Worm (Caenorhabditis elegans) whole organism, mixed stage, embryonic: ENCODE results near the gene lhpp-1.

Source experiments
- M03D4.4 ChIP-seq: sonication (generic microtip); optimal IDR thresholded peaks from 2 replicates; lab custom pipeline; 2017; ENCODE audit warnings: mild to moderate bottlenecking, missing genetic modification characterization, missing compliant biosample characterization
- ceh-39 ChIP-seq: fragments of 150-350 bp; optimal IDR thresholded peaks from 2 replicates; lab custom pipeline; 2014; ENCODE audit warnings: missing biosample characterization, missing genetic modification characterization
- ceh-83 ChIP-seq: fragments of 200-800 bp; sonication (Bioruptor generic); optimal IDR thresholded peaks from 2 replicates; lab custom pipeline; 2018; ENCODE audit warnings: mild to moderate bottlenecking, missing genetic modification characterization, missing compliant biosample characterization
- ces-1 ChIP-seq: fragments of 150-350 bp; optimal IDR thresholded peaks from 2 replicates; lab custom pipeline; 2014; ENCODE audit warnings: missing biosample characterization, missing genetic modification reagents, missing genetic modification characterization
- cnd-1 ChIP-seq: fragments of 200-800 bp; sonication (Bioruptor generic); optimal IDR thresholded peaks from 2 replicates; lab custom pipeline; 2018; ENCODE audit warnings: mild to moderate bottlenecking, missing genetic modification characterization, missing compliant biosample characterization
- elt-1 ChIP-seq: sonication (generic microtip); optimal IDR thresholded peaks from 2 replicates; lab custom pipeline; 2017; ENCODE audit warnings: missing genetic modification characterization, mild to moderate bottlenecking, missing compliant biosample characterization, antibody characterized with exemption, moderate library complexity, borderline replicate concordance; ENCODE audit not compliant: insufficient read depth
- hlh-1 ChIP-seq: fragments of 150-350 bp; optimal IDR thresholded peaks from 2 replicates; lab custom pipeline; 2014; ENCODE audit warnings: missing biosample characterization, missing genetic modification reagents, missing genetic modification characterization
- lsy-2 ChIP-seq: fragments of 150-350 bp; optimal IDR thresholded peaks from 2 replicates; lab custom pipeline; 2014; ENCODE audit warnings: missing biosample characterization, missing genetic modification characterization
- mab-5 ChIP-seq: fragments of 150-350 bp; optimal IDR thresholded peaks from 2 replicates; lab custom pipeline; 2014; ENCODE audit warnings: missing biosample characterization, missing genetic modification characterization
- mep-1 ChIP-seq: fragments of 150-350 bp; optimal IDR thresholded peaks from 2 replicates; lab custom pipeline; 2017; ENCODE audit warnings: missing biosample characterization, missing genetic modification reagents, missing genetic modification characterization, inconsistent platforms
- mls-2 ChIP-seq: sonication (generic microtip); optimal IDR thresholded peaks from 2 replicates; lab custom pipeline; 2016; ENCODE audit warnings: mild to moderate bottlenecking, missing genetic modification characterization, moderate library complexity, missing compliant biosample characterization
- nhr-2 ChIP-seq: fragments of 150-350 bp; optimal IDR thresholded peaks from 2 replicates; lab custom pipeline; 2014; ENCODE audit warnings: missing biosample characterization, missing genetic modification characterization
- nhr-237 ChIP-seq: fragments of 150-350 bp; optimal IDR thresholded peaks from 2 replicates; lab custom pipeline; 2014; ENCODE audit warnings: missing biosample characterization, missing genetic modification characterization
- nhr-28 ChIP-seq: fragments of 150-350 bp; optimal IDR thresholded peaks from 2 replicates; lab custom pipeline; 2014; ENCODE audit warnings: missing biosample characterization, missing genetic modification characterization
- nhr-76 ChIP-seq: sonication (generic microtip); optimal IDR thresholded peaks from 2 replicates; lab custom pipeline; 2017; ENCODE audit warnings: missing biosample characterization, missing genetic modification characterization
- pha-4 ChIP-seq: fragments of 150-350 bp; optimal IDR thresholded peaks from 2 replicates; lab custom pipeline; 2018; ENCODE audit warnings: missing biosample characterization, missing genetic modification reagents, missing genetic modification characterization
- sem-2 ChIP-seq: fragments of 200-800 bp; sonication (Bioruptor generic); optimal IDR thresholded peaks from 2 replicates; lab custom pipeline; 2018; ENCODE audit warnings: mild to moderate bottlenecking, missing genetic modification characterization, missing compliant biosample characterization
- sptf-1 ChIP-seq: sonication (generic microtip); optimal IDR thresholded peaks from 2 replicates; lab custom pipeline; 2017; ENCODE audit warnings: mild to moderate bottlenecking, missing genetic modification characterization, moderate library complexity, missing compliant biosample characterization
- tbx-8 ChIP-seq: fragments of 200-800 bp; sonication (Bioruptor generic); optimal IDR thresholded peaks from 2 replicates; lab custom pipeline; 2018; ENCODE audit warnings: mild to moderate bottlenecking, missing genetic modification characterization, moderate library complexity, missing compliant biosample characterization
- unc-39 ChIP-seq: fragments of 150-350 bp; optimal IDR thresholded peaks from 2 replicates; lab custom pipeline; 2014; ENCODE audit warnings: missing biosample characterization, missing genetic modification characterization
- zip-8 ChIP-seq: fragments of 150-350 bp; optimal IDR thresholded peaks from 2 replicates; lab custom pipeline; 2014; ENCODE audit warnings: missing biosample characterization, missing genetic modification characterization

The lhpp-1 gene

ce11 chrV:12065859-12066258 lies 45.7 kb downstream of the lhpp-1 start:
- TF ChIP-seq ceh-83 (GFP tag; lab: Kevin White, UChicago) (no peak), sptf-1 (tag; lab: Kevin White, UChicago) (peak; percentile 5), lsy-2 (tag; lab: Kevin White, UChicago) (peak; percentile 69)

ce11 chrV:12065369-12065768 lies 46.2 kb downstream of the lhpp-1 start, which contains the start of gene pqn-53:
pqn-53 (minus strand) TSS chrV:12065391.
- TF ChIP-seq sem-2 (GFP tag; lab: Kevin White, UChicago) = no peak
- no peak for TF ChIP-seq zip-8 (tag; lab: Kevin White, UChicago)
- TF ChIP-seq mab-5 (tag; lab: Kevin White, UChicago) = no peak
- TF ChIP-seq hlh-1 = peak; percentile 43
- TF ChIP-seq lsy-2 (tag; lab: Kevin White, UChicago) = no peak
- TF ChIP-seq mep-1 (tag; lab: Kevin White, UChicago) = no peak
- TF ChIP-seq M03D4.4 (tag; lab: Kevin White, UChicago) = no peak
- TF ChIP-seq pha-4 = no peak
- TF ChIP-seq nhr-2 (tag; lab: Kevin White, UChicago) = no peak
- TF ChIP-seq unc-39 (tag; lab: Kevin White, UChicago) = no peak
- no peak for TF ChIP-seq cnd-1 (tag; lab: Kevin White, UChicago)
- TF ChIP-seq ces-1 (GFP tag; lab: Kevin White, UChicago) = peak; percentile 19
- TF ChIP-seq ceh-39 = peak; percentile 69

ce11 chrV:12063036-12063435 lies 48.6 kb downstream of the lhpp-1 start, which contains the start of gene clh-6:
clh-6 (minus strand) TSS chrV:12063368.
- TF ChIP-seq nhr-76 (tag; lab: Kevin White, UChicago) (no peak), tbx-8 (GFP tag; lab: Kevin White, UChicago) (no peak), lsy-2 (tag; lab: Kevin White, UChicago) (no peak), mls-2 (tag; lab: Kevin White, UChicago) (no peak), ces-1 (GFP tag; lab: Kevin White, UChicago) (no peak), ceh-39 (no peak), M03D4.4 (tag; lab: Kevin White, UChicago) (no peak), sptf-1 (tag; lab: Kevin White, UChicago) (no peak), nhr-237 (tag; lab: Kevin White, UChicago) (no peak), elt-1 (tag; lab: Kevin White, UChicago) (no peak), nhr-28 (tag; lab: Kevin White, UChicago) (no peak)

ce11 chrV:12059719-12060118 lies 51.9 kb downstream of the lhpp-1 start, which contains the start of gene R07B7.2:
R07B7.2 (minus strand) TSS chrV:12059753.
- TF ChIP-seq sem-2 (GFP tag; lab: Kevin White, UChicago) (no peak), zip-8 (tag; lab: Kevin White, UChicago) (peak; percentile 75)
